Fruit fly (Drosophila melanogaster): ENCODE results near the gene Srp72.
A peak's percentile ranks its signal among the peaks of the same experiment; 100 is the strongest.

Gene Srp72

DNA sequence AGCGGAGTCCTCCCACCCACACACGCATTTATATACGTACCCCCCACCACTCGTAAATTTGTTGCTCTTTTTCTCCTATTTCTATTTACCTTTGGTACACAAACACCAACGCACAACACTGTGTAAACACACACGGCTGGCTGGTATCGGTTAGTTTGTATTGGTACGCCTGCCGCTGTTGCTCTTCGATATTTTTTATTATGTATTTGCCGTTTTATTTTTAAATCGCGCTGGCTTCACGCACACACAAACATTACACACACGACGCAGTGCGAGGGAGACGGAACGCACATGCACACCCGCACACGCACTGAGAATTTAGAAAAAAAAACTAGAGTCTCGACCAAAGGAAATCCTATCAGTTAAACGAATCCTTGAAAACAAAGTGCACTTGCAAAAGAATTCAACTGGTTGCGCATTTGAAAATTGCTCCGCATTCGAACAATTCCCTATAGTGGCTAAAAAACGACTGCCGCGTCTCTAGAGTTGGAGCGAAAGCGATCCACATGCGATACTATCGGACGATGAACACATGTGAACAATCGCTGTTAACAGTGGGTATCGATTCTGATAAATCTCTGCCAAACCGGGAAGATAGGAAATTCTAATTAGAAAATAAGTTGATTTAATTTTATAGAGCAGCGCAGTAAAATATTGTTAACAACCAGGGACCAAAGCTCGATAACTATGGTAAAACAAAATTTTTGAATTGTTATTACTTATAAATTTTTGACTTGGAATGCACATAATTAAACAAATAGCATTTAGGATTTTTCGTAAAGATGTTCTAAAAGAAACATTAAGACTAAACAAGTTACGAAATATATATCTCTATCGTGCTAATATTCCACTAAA is 37.7 kb upstream of the Srp72 start (continued):
- peak; percentile 16 for TF ChIP-seq Sox14 (GFP tag; optimal IDR thresholded peaks at IDR 0.05)
- TF ChIP-seq Smox (GFP tag; optimal IDR thresholded peaks at IDR 0.05): no peak
- TF ChIP-seq CG3032 (tag; optimal IDR thresholded peaks at IDR 0.05): no peak
- peak; percentile 48 for TF ChIP-seq Sox102F (GFP tag; optimal IDR thresholded peaks at IDR 0.05)
- TF ChIP-seq achi (GFP tag; optimal IDR thresholded peaks at IDR 0.05): peak; percentile 16
- peak; percentile 6 for TF ChIP-seq Met (GFP tag; optimal IDR thresholded peaks at IDR 0.05)
- TF ChIP-seq CG3919 (GFP tag; optimal IDR thresholded peaks at IDR 0.05): peak; percentile 13
- peak; percentile 73 for TF ChIP-seq svp (GFP tag)
- peak; percentile 35 for TF ChIP-seq esn (GFP tag; optimal IDR thresholded peaks at IDR 0.05)
- no peak for TF ChIP-seq CG31627 (GFP tag; optimal IDR thresholded peaks at IDR 0.05)
- peak; percentile 99 for TF ChIP-seq fkh (GFP tag; optimal IDR thresholded peaks at IDR 0.05)
- no peak for TF ChIP-seq fd59A (GFP tag; optimal IDR thresholded peaks at IDR 0.05)
- TF ChIP-seq Hr38 (GFP tag; optimal IDR thresholded peaks at IDR 0.05): no peak
- TF ChIP-seq ss (GFP tag; optimal IDR thresholded peaks at IDR 0.05): peak; percentile 38 to 64
- peak; percentile 43 for TF ChIP-seq net (GFP tag; optimal IDR thresholded peaks at IDR 0.05)

DNA sequence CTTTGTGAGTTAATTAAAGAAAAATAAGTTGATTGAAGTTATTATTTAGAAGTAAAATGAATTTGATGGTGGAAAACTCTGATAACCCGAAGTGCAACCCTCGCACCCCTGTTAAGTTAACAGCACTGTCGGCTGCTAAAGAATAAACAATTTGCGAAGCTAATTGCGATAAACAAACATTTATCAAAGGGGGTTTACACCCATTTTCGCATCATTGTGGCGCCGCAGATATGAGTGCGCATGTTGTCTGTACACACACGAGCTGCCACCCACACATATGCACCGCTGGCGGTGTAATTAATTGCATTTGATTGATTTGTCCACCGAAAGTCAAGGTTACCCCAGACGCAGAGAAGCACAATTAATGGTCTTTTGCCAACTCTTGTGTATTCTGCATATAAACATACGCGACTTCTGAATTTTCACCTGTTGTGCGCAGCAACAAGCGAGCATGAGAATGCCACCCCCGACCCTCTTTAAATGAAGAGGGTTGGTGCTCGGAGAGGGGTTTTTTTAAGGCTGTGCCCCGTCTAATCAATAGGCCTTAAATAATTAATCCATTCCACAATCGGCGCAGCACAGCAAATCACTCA is 36.9 kb upstream of the Srp72 start:
- TF ChIP-seq fkh (GFP tag; optimal IDR thresholded peaks at IDR 0.05) (peak; percentile 89), Lpt (GFP tag; optimal IDR thresholded peaks at IDR 0.05) (no peak), eg (GFP tag; IDR thresholded peaks at IDR 0.05) (peak; percentile 48; the same call in 2 of the 3 replicates), Eip78C (GFP tag) (peak; percentile 26), Ets21C (GFP tag; optimal IDR thresholded peaks at IDR 0.05) (no peak)

DNA sequence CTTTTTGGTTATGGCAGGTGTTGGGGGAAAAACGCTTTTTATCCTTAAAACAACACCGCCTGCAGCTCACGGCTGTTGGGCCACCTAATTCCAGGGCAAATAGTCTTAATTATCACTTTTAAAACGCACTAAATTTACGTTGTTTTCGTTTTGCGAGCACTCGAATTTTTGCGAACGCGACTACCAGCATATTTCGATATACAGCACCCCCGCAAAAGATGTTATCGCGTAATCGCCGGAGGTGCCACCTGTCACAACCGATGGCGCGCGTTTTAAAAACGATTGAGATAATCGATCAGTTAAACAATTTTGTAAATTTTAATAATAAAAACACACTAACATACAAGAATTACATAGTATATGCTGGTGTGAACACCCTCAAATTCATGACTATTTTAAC is 36.4 kb upstream of the Srp72 start, which contains the start of gene Stat92E:
Gene Stat92E, minus strand, starts transcription at position 219 of the 400 bp plus-strand sequence.
- TF ChIP-seq Ets21C (GFP tag; optimal IDR thresholded peaks at IDR 0.05) (no peak), salr (GFP tag; optimal IDR thresholded peaks at IDR 0.05) (no peak), fd59A (GFP tag; optimal IDR thresholded peaks at IDR 0.05) (no peak), OdsH (GFP tag; optimal IDR thresholded peaks at IDR 0.05) (no peak), CG8119 (GFP tag; IDR thresholded peaks at IDR 0.05) (no peak), pdm3 (GFP tag; optimal IDR thresholded peaks at IDR 0.05) (no peak)

DNA sequence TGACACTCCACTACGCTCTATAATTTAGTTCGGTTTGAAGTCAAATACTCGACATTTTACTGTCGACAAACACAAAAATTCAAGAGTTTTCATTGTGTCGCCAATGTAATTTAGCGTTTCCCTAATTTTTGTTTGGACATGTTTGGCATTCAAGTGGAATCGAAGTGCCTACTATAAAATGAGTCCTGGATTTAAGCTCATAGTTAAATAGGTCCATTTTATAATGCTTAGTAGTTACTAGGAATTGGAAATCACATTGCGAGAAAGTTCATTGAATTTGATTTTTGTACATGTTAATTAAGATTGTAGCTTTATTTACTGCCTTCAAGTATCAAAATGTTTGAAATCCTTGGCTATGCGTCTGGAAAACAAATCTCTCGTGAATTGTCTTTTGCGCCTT is 34.2 kb upstream of the Srp72 start, which contains the start of gene att-ORFB:
Gene att-ORFB, minus strand, starts transcription at position 101 of the 400 bp plus-strand sequence.
- no peak for TF ChIP-seq CG9139 (GFP tag; optimal IDR thresholded peaks at IDR 0.05)
- no peak for TF ChIP-seq Met (GFP tag; optimal IDR thresholded peaks at IDR 0.05)
- no peak for TF ChIP-seq pdm3 (GFP tag; optimal IDR thresholded peaks at IDR 0.05)

DNA sequence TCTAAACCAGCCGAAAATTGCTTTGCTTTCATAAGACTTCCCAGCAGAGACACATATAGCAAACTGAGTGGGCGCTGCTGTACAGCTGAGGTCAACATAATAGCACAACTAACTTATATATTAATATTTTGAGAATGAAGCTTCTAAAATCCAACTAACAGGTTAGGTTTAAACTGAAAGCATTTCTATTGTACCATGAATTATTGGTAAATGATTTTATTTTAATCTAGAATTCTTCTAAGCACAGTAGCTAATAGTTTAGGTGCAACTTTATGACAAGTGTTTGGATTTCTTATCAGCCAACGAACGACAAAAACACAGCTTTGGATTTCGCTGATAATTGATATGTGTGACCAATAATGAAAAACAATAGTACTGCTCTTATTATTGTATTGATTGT is 33.5 kb upstream of the Srp72 start:
- peak; percentile 35 for TF ChIP-seq CG6276 (GFP tag; optimal IDR thresholded peaks at IDR 0.05)
- TF ChIP-seq CG6808 (GFP tag; optimal IDR thresholded peaks at IDR 0.05): no peak
- no peak for TF ChIP-seq CG10669 (GFP tag; optimal IDR thresholded peaks at IDR 0.05)
- TF ChIP-seq ss (GFP tag; optimal IDR thresholded peaks at IDR 0.05): peak in 1 of 2 experiments; percentile 43
- TF ChIP-seq fkh (GFP tag; optimal IDR thresholded peaks at IDR 0.05): peak; percentile 35
- peak; percentile 62; the same call in 1 of the 3 replicates for TF ChIP-seq CG6163 (GFP tag; IDR thresholded peaks at IDR 0.05)
- TF ChIP-seq CG6792 (GFP tag; optimal IDR thresholded peaks at IDR 0.05): no peak
- TF ChIP-seq svp (GFP tag): peak; percentile 74
- TF ChIP-seq CG11294 (GFP tag; IDR thresholded peaks at IDR 0.05): peak; percentile 49; the same call in 1 of the 2 replicates
- peak; percentile 61; the same call in 2 of the 3 replicates for TF ChIP-seq eg (GFP tag; IDR thresholded peaks at IDR 0.05)
- TF ChIP-seq Eip78C (GFP tag): peak; percentile 66
- TF ChIP-seq CG10631 (GFP tag; optimal IDR thresholded peaks at IDR 0.05): no peak
- TF ChIP-seq Met (GFP tag; optimal IDR thresholded peaks at IDR 0.05): peak; percentile 33
- no peak for TF ChIP-seq OdsH (GFP tag; optimal IDR thresholded peaks at IDR 0.05)
